Worm (Caenorhabditis elegans) whole organism, early embryonic: Measurements from ENCODE around the gene C34H4.1.

Source experiments
- B0310.2 ChIP-seq: sonication (generic microtip); optimal IDR thresholded peaks from 2 replicates; lab custom pipeline; 2016; ENCODE audit warnings: mild to moderate bottlenecking, missing genetic modification characterization, missing compliant biosample characterization
- ama-1 ChIP-seq: fragments of 150-350 bp; optimal IDR thresholded peaks from 2 replicates; lab custom pipeline; 2014
- hmg-4 ChIP-seq: fragments of 200-800 bp; sonication (Bioruptor generic); optimal IDR thresholded peaks from 2 replicates; lab custom pipeline; 2018; ENCODE audit warnings: mild to moderate bottlenecking, missing genetic modification characterization, missing compliant biosample characterization
- scrt-1 ChIP-seq: fragments of 200-800 bp; sonication (Bioruptor generic); IDR thresholded peaks from 2 replicates; pipeline ENCODE4 v1.3.6; 2022; ENCODE audit warnings: missing genetic modification characterization, missing compliant biosample characterization
- tbx-11 ChIP-seq: fragments of 200-800 bp; sonication (Bioruptor generic); IDR thresholded peaks from 2 replicates; pipeline ENCODE4 v1.3.6; 2022; ENCODE audit warnings: missing genetic modification characterization, missing compliant biosample characterization
- tra-4 ChIP-seq: sonication (generic microtip); optimal IDR thresholded peaks from 2 replicates; lab custom pipeline; 2017; ENCODE audit warnings: missing genetic modification characterization, missing compliant biosample characterization

DNA sequence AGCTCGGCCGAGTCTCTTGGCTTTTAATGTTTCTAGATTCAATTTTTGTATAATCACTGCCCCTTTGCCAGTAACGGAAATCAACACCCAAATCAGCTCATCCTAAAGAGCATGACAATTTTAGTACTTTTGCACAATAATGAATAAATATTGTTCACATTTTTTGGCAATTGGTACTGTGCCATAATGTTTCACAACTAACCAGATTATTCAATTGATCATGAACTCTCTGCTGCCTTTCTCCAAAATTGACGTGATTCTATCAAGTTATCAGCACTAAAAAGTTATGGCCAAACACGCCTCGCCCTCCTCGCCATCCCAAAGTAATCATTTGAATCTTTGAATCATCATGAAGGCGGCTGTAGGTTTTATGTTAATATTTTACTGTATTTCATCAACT lies 6.5 kb downstream of the C34H4.1 start, which contains the start of gene hpo-6:
- TF ChIP-seq B0310.2, result no peak
- no peak for TF ChIP-seq tbx-11 (GFP tag; lab: Robert Waterston, UW)
- TF ChIP-seq tra-4, result no peak
- no peak for TF ChIP-seq scrt-1 (GFP tag; lab: Robert Waterston, UW)
- no peak for TF ChIP-seq ama-1 (lab: Kevin White, UChicago)
- no peak for TF ChIP-seq hmg-4
